Worm (Caenorhabditis elegans) whole organism, young adult: Measurements from ENCODE around the gene ver-1.

Experiments used
- B0019.2 ChIP-seq: fragments of 200-800 bp; sonication (Bioruptor generic); conservative IDR thresholded peaks from 2 replicates; pipeline ENCODE4 v1.3.6; 2022; ENCODE audit warnings: missing genetic modification reagents, missing genetic modification characterization, missing compliant biosample characterization
- B0035.1 ChIP-seq: sonication (generic microtip); optimal IDR thresholded peaks from 2 replicates; lab custom pipeline; 2016; ENCODE audit warnings: missing genetic modification characterization, mild to moderate bottlenecking, missing compliant biosample characterization, missing genotype, missing genetic modification reagents
- C06A6.2 ChIP-seq: fragments of 200-800 bp; sonication (Bioruptor generic); conservative IDR thresholded peaks from 2 replicates; pipeline ENCODE4 v1.3.6; 2022; ENCODE audit warnings: missing genetic modification characterization, missing compliant biosample characterization
- C17E4.6 ChIP-seq: fragments of 200-800 bp; sonication (Bioruptor generic); IDR thresholded peaks from 2 replicates; pipeline ENCODE4 v1.3.6; 2022; ENCODE audit warnings: missing genetic modification reagents, missing genetic modification characterization, missing compliant biosample characterization
- D2030.7 ChIP-seq: fragments of 200-800 bp; sonication (Bioruptor generic); IDR thresholded peaks from 2 replicates; pipeline ENCODE4 v1.3.6; 2022; ENCODE audit warnings: missing genetic modification reagents, missing genetic modification characterization, missing compliant biosample characterization
- F10E7.11 ChIP-seq: sonication (generic microtip); optimal IDR thresholded peaks from 2 replicates; lab custom pipeline; 2017; ENCODE audit warnings: mild to moderate bottlenecking, missing genetic modification characterization, moderate library complexity, missing compliant biosample characterization
- F23B12.7 ChIP-seq: sonication (generic microtip); optimal IDR thresholded peaks from 2 replicates; lab custom pipeline; 2017; ENCODE audit warnings: missing genetic modification characterization, mild to moderate bottlenecking, missing compliant biosample characterization, antibody characterized with exemption, moderate library complexity; ENCODE audit not compliant: insufficient read depth
- F55B11.4 ChIP-seq: sonication (generic microtip); optimal IDR thresholded peaks from 2 replicates; lab custom pipeline; 2016; ENCODE audit warnings: missing compliant biosample characterization, missing genetic modification characterization, borderline replicate concordance; ENCODE audit not compliant: insufficient read depth
- F57A8.1 ChIP-seq: fragments of 200-800 bp; sonication (Bioruptor generic); optimal IDR thresholded peaks from 2 replicates; lab custom pipeline; 2018; ENCODE audit warnings: mild to moderate bottlenecking, missing genetic modification characterization, moderate library complexity, missing compliant biosample characterization
- F57C9.4 ChIP-seq: sonication (generic microtip); optimal IDR thresholded peaks from 2 replicates; lab custom pipeline; 2017; ENCODE audit warnings: mild to moderate bottlenecking, missing genetic modification characterization, missing compliant biosample characterization
- K11D2.4 ChIP-seq: fragments of 200-800 bp; sonication (Bioruptor generic); IDR thresholded peaks from 2 replicates; pipeline ENCODE4 v1.3.6; 2022; ENCODE audit warnings: missing genetic modification reagents, missing genetic modification characterization, missing compliant biosample characterization
- T26A5.8 ChIP-seq: sonication (generic microtip); optimal IDR thresholded peaks from 2 replicates; lab custom pipeline; 2016; ENCODE audit warnings: missing genetic modification characterization, missing compliant biosample characterization
- Y53G8AR.9 ChIP-seq: fragments of 200-800 bp; sonication (Bioruptor generic); conservative IDR thresholded peaks from 2 replicates; pipeline ENCODE4 v1.3.6; 2022; ENCODE audit warnings: missing genetic modification reagents, missing genetic modification characterization, missing compliant biosample characterization
- Y67H2A.10 ChIP-seq: fragments of 200-800 bp; sonication (Bioruptor generic); conservative IDR thresholded peaks from 2 replicates; pipeline ENCODE4 v1.3.6; 2022; ENCODE audit warnings: missing genetic modification reagents, missing genetic modification characterization, missing compliant biosample characterization
- Y79H2A.3 ChIP-seq: fragments of 200-800 bp; sonication (Bioruptor generic); conservative IDR thresholded peaks from 2 replicates; pipeline ENCODE4 v1.3.6; 2022; ENCODE audit warnings: missing genetic modification reagents, missing genetic modification characterization, missing compliant biosample characterization
- Y95B8A.8 ChIP-seq: fragments of 200-800 bp; sonication (Bioruptor generic); IDR thresholded peaks from 2 replicates; pipeline ENCODE4 v1.3.6; 2022; ENCODE audit warnings: missing genetic modification reagents, missing genetic modification characterization, missing compliant biosample characterization
- akir-1 ChIP-seq: fragments of 200-800 bp; sonication (Bioruptor generic); optimal IDR thresholded peaks from 2 replicates; lab custom pipeline; 2018; ENCODE audit warnings: mild to moderate bottlenecking, missing genetic modification characterization, moderate library complexity, missing compliant biosample characterization
- ama-1 ChIP-seq, 3 experiments: fragments of 150-350 bp in 1 of 3; sonication (generic microtip) in 2 of 3; optimal IDR thresholded peaks; 2 replicates each; lab custom pipeline; 2014 to 2018; ENCODE audit warnings: missing biosample characterization in 2 of 3, missing genetic modification characterization in 2 of 3, missing genetic modification reagents in 2 of 3
- attf-6 ChIP-seq: fragments of 200-800 bp; sonication (Bioruptor generic); IDR thresholded peaks from 2 replicates; pipeline ENCODE4 v1.3.6; 2022; ENCODE audit warnings: missing genetic modification reagents, missing genetic modification characterization, missing compliant biosample characterization
- ccch-3 ChIP-seq: fragments of 200-800 bp; sonication (Bioruptor generic); optimal IDR thresholded peaks from 2 replicates; lab custom pipeline; 2018; ENCODE audit warnings: mild to moderate bottlenecking, missing genetic modification characterization, missing compliant biosample characterization
- cebp-2 ChIP-seq: fragments of 200-800 bp; sonication (Bioruptor generic); IDR thresholded peaks from 2 replicates; pipeline ENCODE4 v1.3.6; 2022; ENCODE audit warnings: missing genetic modification characterization, missing compliant biosample characterization
- ceh-58 ChIP-seq: fragments of 200-800 bp; sonication (Bioruptor generic); IDR thresholded peaks from 2 replicates; pipeline ENCODE4 v1.3.6; 2022; ENCODE audit warnings: missing genetic modification characterization, missing compliant biosample characterization
- dpff-1 ChIP-seq: sonication (generic microtip); optimal IDR thresholded peaks from 2 replicates; lab custom pipeline; 2017; ENCODE audit warnings: mild to moderate bottlenecking, missing genetic modification characterization, missing compliant biosample characterization
- efl-1 ChIP-seq: fragments of 150-350 bp; optimal IDR thresholded peaks from 2 replicates; lab custom pipeline; 2014; ENCODE audit warnings: missing biosample characterization, missing genetic modification reagents, missing genetic modification characterization
- egrh-3 ChIP-seq: fragments of 200-800 bp; sonication (Bioruptor generic); IDR thresholded peaks from 2 replicates; pipeline ENCODE4 v1.3.6; 2022; ENCODE audit warnings: missing genetic modification reagents, missing genetic modification characterization, missing compliant biosample characterization
- gei-17 ChIP-seq: fragments of 200-800 bp; sonication (Bioruptor generic); optimal IDR thresholded peaks from 2 replicates; lab custom pipeline; 2018; ENCODE audit warnings: mild to moderate bottlenecking, missing genetic modification characterization, missing compliant biosample characterization
- him-1 ChIP-seq: sonication (generic microtip); optimal IDR thresholded peaks from 2 replicates; lab custom pipeline; 2016; ENCODE audit warnings: missing genotype, missing genetic modification reagents, missing genetic modification characterization, missing compliant biosample characterization
- hmg-1.2 ChIP-seq: fragments of 200-800 bp; sonication (Bioruptor generic); IDR thresholded peaks from 2 replicates; pipeline ENCODE4 v1.3.6; 2022; ENCODE audit warnings: missing genetic modification reagents, missing genetic modification characterization, missing compliant biosample characterization
- hsf-1 ChIP-seq: fragments of 200-800 bp; sonication (Bioruptor generic); IDR thresholded peaks from 2 replicates; pipeline ENCODE4 v1.3.6; 2022; ENCODE audit warnings: missing genetic modification reagents, missing genetic modification characterization, missing compliant biosample characterization
- let-607 ChIP-seq, 2 experiments: fragments of 200-800 bp in 1 of 2; sonication (Bioruptor generic) in 1 of 2; sonication (generic microtip) in 1 of 2; optimal IDR thresholded peaks; 2 replicates each; lab custom pipeline; 2016 to 2018; ENCODE audit warnings: mild to moderate bottlenecking in 2 of 2, missing compliant biosample characterization in 2 of 2, missing genetic modification characterization in 2 of 2, moderate library complexity in 2 of 2, missing genotype in 1 of 2
- lin-26 ChIP-seq: fragments of 200-800 bp; sonication (Bioruptor generic); IDR thresholded peaks from 2 replicates; pipeline ENCODE4 v1.3.6; 2022; ENCODE audit warnings: missing genetic modification reagents, missing genetic modification characterization, missing compliant biosample characterization
- lin-35 ChIP-seq, 3 experiments: fragments of 150-350 bp in 2 of 3; sonication (generic microtip) in 1 of 3; optimal IDR thresholded peaks; 2 replicates each; lab custom pipeline; 2014 to 2018; ENCODE audit warnings: missing biosample characterization in 3 of 3, missing genetic modification characterization in 3 of 3, missing genetic modification reagents in 3 of 3
- lsy-27 ChIP-seq: sonication (generic microtip); optimal IDR thresholded peaks from 2 replicates; lab custom pipeline; 2017; ENCODE audit warnings: missing genetic modification characterization, mild to moderate bottlenecking, missing compliant biosample characterization, antibody characterized with exemption, missing genotype, borderline replicate concordance; ENCODE audit not compliant: insufficient read depth
- mxl-1 ChIP-seq: sonication (generic microtip); optimal IDR thresholded peaks from 2 replicates; lab custom pipeline; 2016; ENCODE audit warnings: missing genetic modification characterization, missing compliant biosample characterization
- nhr-120 ChIP-seq: fragments of 200-800 bp; sonication (Bioruptor generic); IDR thresholded peaks from 2 replicates; pipeline ENCODE4 v1.3.6; 2022; ENCODE audit warnings: missing genetic modification characterization, missing compliant biosample characterization
- nhr-179 ChIP-seq: sonication (generic microtip); optimal IDR thresholded peaks from 2 replicates; lab custom pipeline; 2016; ENCODE audit warnings: mild to moderate bottlenecking, missing genetic modification characterization, missing compliant biosample characterization
- nhr-80 ChIP-seq: sonication (generic microtip); optimal IDR thresholded peaks from 2 replicates; lab custom pipeline; 2016; ENCODE audit warnings: missing genetic modification characterization, missing compliant biosample characterization
- rec-8 ChIP-seq, 2 experiments: sonication (generic microtip); optimal IDR thresholded peaks; 2 replicates each; lab custom pipeline; 2016; ENCODE audit warnings: mild to moderate bottlenecking in 2 of 2, missing genetic modification characterization in 2 of 2, missing genetic modification reagents in 2 of 2, missing genotype in 2 of 2, missing biosample characterization in 1 of 2, missing compliant biosample characterization in 1 of 2, moderate library complexity in 1 of 2
- snpc-4 ChIP-seq, 5 experiments: fragments of 150-350 bp in 1 of 5; sonication (generic microtip) in 4 of 5; optimal IDR thresholded peaks; 2 replicates each; lab custom pipeline; 2014 to 2018; ENCODE audit warnings: missing genetic modification characterization in 5 of 5, missing biosample characterization in 3 of 5, antibody characterized with exemption in 2 of 5, mild to moderate bottlenecking in 2 of 5, missing compliant biosample characterization in 2 of 5, missing genotype in 2 of 5, moderate library complexity in 2 of 5, missing genetic modification reagents in 1 of 5
- somi-1 ChIP-seq: fragments of 200-800 bp; sonication (Bioruptor generic); optimal IDR thresholded peaks from 2 replicates; lab custom pipeline; 2018; ENCODE audit warnings: mild to moderate bottlenecking, missing genetic modification characterization, missing compliant biosample characterization
- xnd-1 ChIP-seq: sonication (generic microtip); optimal IDR thresholded peaks from 2 replicates; lab custom pipeline; 2016; ENCODE audit warnings: missing genotype, missing genetic modification reagents, missing genetic modification characterization, missing compliant biosample characterization
- ztf-26 ChIP-seq: sonication (generic microtip); optimal IDR thresholded peaks from 2 replicates; lab custom pipeline; 2017; ENCODE audit warnings: missing genetic modification characterization, missing compliant biosample characterization
- ztf-3 ChIP-seq: fragments of 200-800 bp; sonication (Bioruptor generic); optimal IDR thresholded peaks from 2 replicates; lab custom pipeline; 2018; ENCODE audit warnings: mild to moderate bottlenecking, missing genetic modification characterization, missing compliant biosample characterization

ver-1 gene

DNA sequence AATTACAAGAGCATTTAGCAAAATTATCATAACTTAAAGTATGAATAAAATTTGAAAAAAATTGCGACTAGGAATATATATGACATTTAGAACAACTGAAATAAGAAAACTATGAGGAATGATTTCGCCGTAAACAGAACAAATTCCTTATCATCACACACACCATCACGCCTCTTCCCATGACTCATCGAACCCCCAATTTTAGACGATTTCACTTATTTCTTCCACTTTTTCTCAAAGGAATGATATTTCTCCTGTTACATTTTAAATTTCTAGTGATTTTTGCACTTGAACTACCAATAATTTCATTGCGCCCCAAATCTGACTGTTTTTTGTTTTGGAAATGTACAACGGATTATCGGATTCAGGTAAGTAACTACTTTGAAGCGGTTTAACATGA lies at the start of gene ver-1, which contains the start of gene zig-13:
Gene ver-1, plus strand, starts transcription at position 180 of the 400 bp plus-strand sequence.
Gene zig-13, minus strand, starts transcription at position 101 of the 400 bp plus-strand sequence.
- TF ChIP-seq Y79H2A.3 (GFP tag; lab: Robert Waterston, UW): no peak
- no peak for TF ChIP-seq B0019.2 (GFP tag; lab: Robert Waterston, UW)
- TF ChIP-seq lsy-27 (tag; lab: Kevin White, UChicago): no peak
- no peak for TF ChIP-seq snpc-4 (GFP tag; optimal IDR thresholded peaks at IDR 0.05; lab: Kevin White, UChicago)
- no peak for TF ChIP-seq snpc-4 (tag; optimal IDR thresholded peaks at IDR 0.05; lab: Kevin White, UChicago)
- TF ChIP-seq ccch-3: no peak
- TF ChIP-seq B0035.1 (tag; lab: Kevin White, UChicago): no peak
- TF ChIP-seq ztf-26: no peak
- no peak for TF ChIP-seq dpff-1 (tag; lab: Kevin White, UChicago)
- no peak for TF ChIP-seq mxl-1 (tag; lab: Kevin White, UChicago)
- no peak for TF ChIP-seq hmg-1.2 (GFP tag; lab: Robert Waterston, UW)
- no peak for TF ChIP-seq Y67H2A.10 (GFP tag; lab: Robert Waterston, UW)
- no peak for TF ChIP-seq C17E4.6
- TF ChIP-seq cebp-2 (GFP tag; lab: Robert Waterston, UW): no peak
- no peak for TF ChIP-seq gei-17

DNA sequence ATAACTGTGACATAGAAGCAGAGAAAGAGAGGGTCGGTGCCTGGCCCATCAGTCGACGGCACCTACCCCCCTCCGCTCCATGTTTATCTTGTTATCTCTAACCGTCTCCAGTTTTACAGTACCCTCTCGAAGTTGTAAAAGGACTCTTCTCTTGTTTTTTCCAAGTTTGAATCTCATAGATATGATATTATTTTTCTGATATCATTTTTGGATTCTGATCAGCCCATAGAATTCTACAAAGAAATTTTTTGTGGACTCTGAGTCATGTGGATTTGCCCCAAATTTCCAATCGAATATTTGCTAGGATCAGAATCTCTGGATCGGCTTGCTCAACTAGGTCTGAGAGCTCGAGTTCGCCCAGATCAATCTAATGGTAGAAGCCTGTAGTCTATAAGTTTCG lies 42.0 kb upstream of the ver-1 start, which contains the start of gene C29F9.6:
Gene C29F9.6, plus strand, starts transcription at position 301 of the 400 bp plus-strand sequence.
- no peak for TF ChIP-seq rec-8 (tag; optimal IDR thresholded peaks at IDR 0.05; lab: Kevin White, UChicago)
- no peak for TF ChIP-seq F55B11.4 (tag; lab: Kevin White, UChicago)
- no peak for TF ChIP-seq gei-17
- no peak for TF ChIP-seq K11D2.4 (GFP tag; lab: Robert Waterston, UW)

DNA sequence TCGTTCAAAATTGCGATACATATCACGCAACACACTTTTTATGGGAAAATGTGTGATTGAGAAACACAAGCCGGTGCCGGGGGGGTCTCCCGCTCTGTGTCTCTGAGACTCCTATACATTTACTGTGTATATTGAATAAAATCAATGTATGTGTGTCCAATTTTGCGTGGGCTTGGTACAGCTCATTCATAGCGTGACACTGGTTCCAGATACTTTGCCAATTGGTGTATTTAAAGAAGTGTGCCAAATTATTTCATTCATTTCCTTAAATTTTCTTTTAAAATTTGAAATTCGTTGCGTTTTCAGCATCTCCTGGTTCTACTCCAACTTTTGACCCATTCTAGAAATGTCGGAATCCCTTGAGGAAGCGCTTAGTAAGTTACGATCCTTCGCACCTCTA lies 39.4 kb upstream of the ver-1 start, which contains the start of gene C29F9.5:
Gene C29F9.5, plus strand, starts transcription at position 301 of the 400 bp plus-strand sequence.
- TF ChIP-seq Y53G8AR.9 (GFP tag; lab: Robert Waterston, UW): no peak
- TF ChIP-seq him-1 (tag; lab: Kevin White, UChicago): no peak
- no peak for TF ChIP-seq akir-1
- TF ChIP-seq ztf-26: no peak
- TF ChIP-seq F57A8.1: no peak
- no peak for TF ChIP-seq let-607 (tag; optimal IDR thresholded peaks at IDR 0.05; lab: Kevin White, UChicago)
- no peak for TF ChIP-seq lin-26
- TF ChIP-seq egrh-3 (GFP tag; lab: Robert Waterston, UW): no peak
- TF ChIP-seq Y95B8A.8 (GFP tag; lab: Robert Waterston, UW): no peak
- no peak for TF ChIP-seq hsf-1
- TF ChIP-seq T26A5.8 (tag; lab: Kevin White, UChicago): no peak
- TF ChIP-seq ztf-3 (GFP tag; lab: Kevin White, UChicago): no peak
- no peak for TF ChIP-seq F10E7.11
- TF ChIP-seq D2030.7 (GFP tag; lab: Robert Waterston, UW): no peak
- no peak for TF ChIP-seq somi-1 (GFP tag; lab: Kevin White, UChicago)
- no peak for TF ChIP-seq F57C9.4 (tag; lab: Kevin White, UChicago)

DNA sequence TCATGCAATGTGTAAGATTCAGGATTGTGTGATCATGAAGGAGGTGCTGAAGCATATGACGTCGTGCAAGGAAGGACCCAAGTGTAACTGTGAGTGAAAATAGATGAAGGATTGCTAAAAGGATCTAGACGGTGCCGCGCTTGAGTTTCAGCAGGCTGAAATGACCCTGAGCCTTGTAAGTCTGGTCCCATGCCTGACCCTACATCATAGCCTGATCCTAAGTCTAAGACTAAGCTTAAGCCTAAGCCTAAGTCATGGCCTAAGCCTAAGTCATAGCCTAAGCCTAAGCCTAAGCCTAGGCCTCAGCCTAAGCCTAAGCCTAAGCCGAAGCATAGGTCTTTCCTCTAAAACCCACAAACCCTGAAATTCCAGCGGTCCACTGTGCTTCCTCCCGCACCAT lies 38.8 kb upstream of the ver-1 start:
- TF ChIP-seq C06A6.2 (GFP tag; lab: Robert Waterston, UW) (no peak), lin-35 (GFP tag; optimal IDR thresholded peaks at IDR 0.05; lab: Kevin White, UChicago) (no peak), nhr-179 (tag; lab: Kevin White, UChicago) (no peak), F57A8.1 (no peak), xnd-1 (tag; lab: Kevin White, UChicago) (no peak), ama-1 (optimal IDR thresholded peaks at IDR 0.05; lab: Kevin White, UChicago) (no peak), ama-1 (GFP tag; optimal IDR thresholded peaks at IDR 0.05; lab: Kevin White, UChicago) (no peak), nhr-80 (tag; lab: Kevin White, UChicago) (no peak), nhr-120 (GFP tag; lab: Robert Waterston, UW) (no peak), F57C9.4 (tag; lab: Kevin White, UChicago) (no peak), Y79H2A.3 (GFP tag; lab: Robert Waterston, UW) (no peak), attf-6 (GFP tag; lab: Robert Waterston, UW) (no peak), ceh-58 (GFP tag; lab: Robert Waterston, UW) (no peak), efl-1 (no peak), F23B12.7 (tag; lab: Kevin White, UChicago) (no peak), ztf-26 (no peak), Y95B8A.8 (GFP tag; lab: Robert Waterston, UW) (no peak)
